Worm (Caenorhabditis elegans) whole organism, mixed stage, embryonic: ENCODE data around the gene mel-28.

Experiments
- cnd-1 ChIP-seq: fragments of 200-800 bp; sonication (Bioruptor generic); optimal IDR thresholded peaks from 2 replicates; lab custom pipeline; 2018; ENCODE audit warnings: mild to moderate bottlenecking, missing genetic modification characterization, missing compliant biosample characterization
- lin-13 ChIP-seq: fragments of 150-350 bp; optimal IDR thresholded peaks from 2 replicates; lab custom pipeline; 2014; ENCODE audit warnings: missing biosample characterization, missing genetic modification characterization
- sptf-1 ChIP-seq: sonication (generic microtip); optimal IDR thresholded peaks from 2 replicates; lab custom pipeline; 2017; ENCODE audit warnings: mild to moderate bottlenecking, missing genetic modification characterization, moderate library complexity, missing compliant biosample characterization
- unc-120 ChIP-seq: sonication (generic microtip); optimal IDR thresholded peaks from 2 replicates; lab custom pipeline; 2017; ENCODE audit warnings: missing genetic modification characterization, missing compliant biosample characterization; ENCODE audit not compliant: poor library complexity, severe bottlenecking
- zip-8 ChIP-seq: fragments of 150-350 bp; optimal IDR thresholded peaks from 2 replicates; lab custom pipeline; 2014; ENCODE audit warnings: missing biosample characterization, missing genetic modification characterization

mel-28 gene

ce11 chrIII:4837429-4837828, 51.5 kb downstream of the mel-28 start, which contains the start of the genes acbp-7 and F26A1.19:
acbp-7 (plus strand) TSS chrIII:4837729.
F26A1.19 (plus strand) TSS chrIII:4837731.
- TF ChIP-seq zip-8 (no peak), cnd-1 (no peak), lin-13 (tag; lab: Kevin White, UChicago) (no peak), sptf-1 (tag; lab: Kevin White, UChicago) (no peak), unc-120 (no peak)
